Fruit fly (Drosophila melanogaster): ENCODE measurements around the gene Nuf2.

- TF ChIP-seq trh (GFP tag; optimal IDR thresholded peaks at IDR 0.05) (no peak), CG2875 (GFP tag; optimal IDR thresholded peaks at IDR 0.05) (no peak), bigmax (GFP tag; optimal IDR thresholded peaks at IDR 0.05) (no peak), cas (GFP tag; IDR thresholded peaks at IDR 0.05) (no peak), CG2129 (GFP tag; IDR thresholded peaks at IDR 0.05; ENCODE audit: partially characterized antibody) (no peak), tup (GFP tag; optimal IDR thresholded peaks at IDR 0.05) (no peak)
These were observed 16.6 kb upstream of the Nuf2 start for dm6 chr2L:7082203-7082602.

Measured in whole organism, embryonic.